Fruit fly (Drosophila melanogaster) whole organism, wandering third instar larva: ENCODE results near the gene CG32544.

Experiments used
- CG32264 ChIP-seq: fragments of 200-800 bp; sonication (Bioruptor generic); optimal IDR thresholded peaks from 2 replicates; lab custom pipeline; 2016; ENCODE audit warnings: missing biosample characterization, missing genetic modification characterization
- CrebA ChIP-seq: fragments of 200-800 bp; sonication (Bioruptor generic); optimal IDR thresholded peaks from 2 replicates; lab custom pipeline; 2016; ENCODE audit warnings: missing biosample characterization, mild to moderate bottlenecking, missing genetic modification characterization, borderline replicate concordance
- Dfd ChIP-seq: fragments of >200 bp; optimal IDR thresholded peaks from 2 replicates; lab custom pipeline; 2017; ENCODE audit warnings: missing biosample characterization, missing genetic modification characterization
- GATAd ChIP-seq: sonication (Bioruptor generic); optimal IDR thresholded peaks from 2 replicates; lab custom pipeline; 2016; ENCODE audit warnings: missing biosample characterization, missing genetic modification characterization
- HLH106 ChIP-seq: fragments of 200-800 bp; optimal IDR thresholded peaks from 3 replicates; lab custom pipeline; 2019; ENCODE audit warnings: missing biosample characterization, mild to moderate bottlenecking, missing genetic modification characterization, moderate library complexity
- Myc ChIP-seq: fragments of >200 bp; optimal IDR thresholded peaks from 2 replicates; lab custom pipeline; 2017
- N ChIP-seq: fragments of >200 bp; optimal IDR thresholded peaks from 2 replicates; lab custom pipeline; 2018; ENCODE audit warnings: missing biosample characterization, missing external identifiers, missing genetic modification characterization
- OdsH ChIP-seq: fragments of 200-800 bp; sonication (Bioruptor generic); optimal IDR thresholded peaks from 2 replicates; lab custom pipeline; 2016; ENCODE audit warnings: missing biosample characterization, mild to moderate bottlenecking, missing genetic modification characterization
- Rel ChIP-seq, 2 experiments: fragments of 200-800 bp; sonication (Bioruptor generic) in 1 of 2; optimal IDR thresholded peaks; 2 replicates in 1 of 2; 3 replicates in 1 of 2; lab custom pipeline; 2016 to 2019; ENCODE audit warnings: mild to moderate bottlenecking in 2 of 2, missing biosample characterization in 2 of 2, missing genetic modification characterization in 2 of 2, moderate library complexity in 1 of 2
- Vsx2 ChIP-seq: fragments of 200-300, 225-300 bp; sonication (Bioruptor generic); optimal IDR thresholded peaks from 2 replicates; lab custom pipeline; 2018; ENCODE audit warnings: missing biosample characterization, missing genetic modification characterization; ENCODE audit not compliant: partially characterized antibody
- br ChIP-seq: fragments of 200-800 bp; sonication (Bioruptor generic); optimal IDR thresholded peaks from 2 replicates; lab custom pipeline; 2016; ENCODE audit warnings: missing biosample characterization, missing genetic modification characterization
- brk ChIP-seq: fragments of 200-800 bp; sonication (Bioruptor generic); optimal IDR thresholded peaks from 2 replicates; lab custom pipeline; 2016; ENCODE audit warnings: missing biosample characterization, mild to moderate bottlenecking, missing genetic modification characterization
- dl ChIP-seq, 2 experiments: fragments of 175-275, 200-275 bp in 1 of 2; fragments of 200-275 bp in 1 of 2; sonication (Bioruptor generic); optimal IDR thresholded peaks; lab custom pipeline; 2018; ENCODE audit warnings: mild to moderate bottlenecking in 2 of 2, missing biosample characterization in 2 of 2, missing genetic modification characterization in 2 of 2, moderate library complexity in 2 of 2; ENCODE audit not compliant: partially characterized antibody in 2 of 2, insufficient read depth in 1 of 2
- dmrt93B ChIP-seq: fragments of 200-800 bp; sonication (Bioruptor generic); optimal IDR thresholded peaks from 2 replicates; lab custom pipeline; 2018; ENCODE audit warnings: missing biosample characterization, mild to moderate bottlenecking, missing genetic modification characterization
- dsf ChIP-seq: sonication (Bioruptor generic); optimal IDR thresholded peaks from 2 replicates; lab custom pipeline; 2016; ENCODE audit warnings: missing biosample characterization, missing genetic modification characterization, borderline replicate concordance
- ey ChIP-seq: fragments of 200-800 bp; sonication (Bioruptor generic); optimal IDR thresholded peaks from 2 replicates; lab custom pipeline; 2016; ENCODE audit warnings: missing biosample characterization, missing genetic modification characterization
- foxo ChIP-seq, 2 experiments: fragments of 200-800 bp; sonication (Bioruptor generic); optimal IDR thresholded peaks; 2 replicates in 1 of 2; 3 replicates in 1 of 2; lab custom pipeline; 2016 to 2017; ENCODE audit warnings: missing biosample characterization in 2 of 2, missing genetic modification characterization in 2 of 2
- fru ChIP-seq: fragments of 200-800 bp; sonication (Bioruptor generic); optimal IDR thresholded peaks from 3 replicates; lab custom pipeline; 2016; ENCODE audit warnings: missing biosample characterization, mild to moderate bottlenecking, missing genetic modification characterization
- h ChIP-seq: fragments of 200-800 bp; sonication (Bioruptor generic); optimal IDR thresholded peaks from 3 replicates; lab custom pipeline; 2016; ENCODE audit warnings: missing biosample characterization, mild to moderate bottlenecking, missing genetic modification characterization
- jim ChIP-seq: fragments of 175-275, 200-325 bp; sonication (Bioruptor generic); optimal IDR thresholded peaks from 2 replicates; lab custom pipeline; 2016; ENCODE audit warnings: missing biosample characterization, mild to moderate bottlenecking, missing genetic modification characterization
- lola ChIP-seq: fragments of >200 bp; optimal IDR thresholded peaks from 2 replicates; lab custom pipeline; 2017; ENCODE audit warnings: missing biosample characterization, missing genetic modification characterization
- psq ChIP-seq: fragments of 200-800 bp; sonication (Bioruptor generic); optimal IDR thresholded peaks from 3 replicates; lab custom pipeline; 2017; ENCODE audit warnings: missing biosample characterization, mild to moderate bottlenecking, missing genetic modification characterization, moderate library complexity
- rgr ChIP-seq: fragments of 200-800 bp; sonication (Bioruptor generic); optimal IDR thresholded peaks from 3 replicates; lab custom pipeline; 2016; ENCODE audit warnings: missing biosample characterization, mild to moderate bottlenecking, missing genetic modification characterization
- sage ChIP-seq: fragments of 200-800 bp; sonication (Bioruptor generic); optimal IDR thresholded peaks from 2 replicates; lab custom pipeline; 2016; ENCODE audit warnings: missing biosample characterization, mild to moderate bottlenecking, missing genetic modification characterization
- sv ChIP-seq: fragments of 200-800 bp; sonication (Bioruptor generic); optimal IDR thresholded peaks from 3 replicates; lab custom pipeline; 2016; ENCODE audit warnings: missing biosample characterization, missing genetic modification characterization
- tai ChIP-seq: sonication (Bioruptor generic); optimal IDR thresholded peaks from 2 replicates; lab custom pipeline; 2016; ENCODE audit warnings: missing biosample characterization, missing genetic modification characterization
- usp ChIP-seq: fragments of >200 bp; optimal IDR thresholded peaks from 2 replicates; lab custom pipeline; 2017; ENCODE audit warnings: missing biosample characterization, missing genetic modification characterization
- woc ChIP-seq: sonication (Bioruptor generic); optimal IDR thresholded peaks from 2 replicates; lab custom pipeline; 2016; ENCODE audit warnings: missing biosample characterization, mild to moderate bottlenecking, missing genetic modification characterization

Gene CG32544

DNA sequence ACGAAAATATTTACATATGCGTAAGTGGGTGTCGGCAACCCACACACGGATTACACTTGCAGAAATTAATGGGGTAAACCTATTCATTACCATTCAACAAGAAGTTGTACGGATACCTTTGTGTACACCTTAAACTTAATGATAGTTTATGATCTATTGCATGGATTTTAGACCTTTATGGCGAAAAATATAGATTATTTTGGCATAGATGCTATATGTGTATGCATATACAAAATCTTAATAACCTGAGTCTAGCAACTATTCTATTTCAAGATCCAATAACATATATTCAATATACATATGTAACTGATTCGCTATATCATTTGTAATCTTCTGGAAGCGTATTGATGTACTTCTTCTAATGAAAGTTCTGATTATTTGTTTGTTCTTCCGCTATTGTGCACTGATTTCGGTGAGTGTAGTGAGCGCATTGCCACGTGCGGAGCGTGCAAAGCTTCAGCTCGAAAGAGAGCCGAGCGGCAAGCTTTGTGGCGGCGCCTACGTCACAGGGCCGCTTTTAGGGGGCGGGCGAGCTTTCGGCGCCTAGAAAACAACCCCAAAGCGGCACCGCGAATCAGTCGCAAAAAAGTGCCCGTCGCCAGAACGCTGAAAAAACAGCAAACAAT, 39.9 kb downstream of the CG32544 start, which contains the start of gene CG7378:
Gene CG7378 (plus strand): TSS at position 576 of the 626 bp plus-strand sequence.
- TF ChIP-seq sv (GFP tag; lab: Kevin White, UChicago) (peak; percentile 39), jim (GFP tag; lab: Kevin White, UChicago) (no peak)

DNA sequence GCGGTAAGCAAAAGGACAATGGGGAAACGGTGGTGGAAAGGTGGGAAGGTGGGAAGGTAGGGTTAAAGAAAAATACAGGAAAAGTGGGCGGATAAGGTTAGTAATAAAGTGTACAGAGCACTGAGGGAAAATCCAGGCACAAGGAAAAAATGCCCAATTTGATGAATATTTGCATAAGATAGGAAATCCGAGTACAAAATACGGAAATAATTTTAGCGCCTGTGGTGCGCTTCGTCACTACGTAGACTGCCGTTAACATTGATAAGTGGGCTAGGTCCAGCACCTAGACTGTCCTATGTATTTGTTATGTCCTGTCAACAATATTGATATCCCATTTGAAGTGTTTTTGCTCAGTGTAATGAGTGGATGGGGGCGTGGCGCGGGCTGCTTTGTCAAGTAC, 40.9 kb downstream of the CG32544 start:
- TF ChIP-seq CrebA (no peak), HLH106 (tag; lab: Kevin White, UChicago) (no peak), Rel (GFP tag; optimal IDR thresholded peaks at IDR 0.05; lab: Kevin White, UChicago) (no peak), Rel (tag; optimal IDR thresholded peaks at IDR 0.05; lab: Kevin White, UChicago) (no peak), ey (GFP tag; lab: Kevin White, UChicago) (no peak), dl (GFP tag; optimal IDR thresholded peaks at IDR 0.05; lab: Kevin White, UChicago; ENCODE audit: insufficient read depth in 1 of 2, partially characterized antibody in 2 of 2) (no peak), usp (no peak), OdsH (no peak), foxo (GFP tag; optimal IDR thresholded peaks at IDR 0.05; lab: Kevin White, UChicago) (no peak), rgr (no peak), lola (GFP tag; lab: Kevin White, UChicago) (no peak), tai (no peak), dmrt93B (GFP tag; lab: Kevin White, UChicago) (no peak), jim (GFP tag; lab: Kevin White, UChicago) (no peak), Dfd (GFP tag; lab: Kevin White, UChicago) (no peak), Vsx2 (GFP tag; lab: Kevin White, UChicago) (no peak), brk (GFP tag; lab: Kevin White, UChicago) (no peak), N (no peak), h (GFP tag; lab: Kevin White, UChicago) (no peak), GATAd (GFP tag; lab: Kevin White, UChicago) (no peak)

dm6 chrX:18902800-18903199, 42.7 kb downstream of the CG32544 start:
- TF ChIP-seq CrebA (no peak), OdsH (no peak), rgr (no peak), foxo (GFP tag; optimal IDR thresholded peaks at IDR 0.05; lab: Kevin White, UChicago) (no peak), tai (no peak), br (GFP tag; lab: Kevin White, UChicago) (no peak)
- TF ChIP-seq, all 38 proteins: peak for 0

dm6 chrX:18905152-18905551, 45.1 kb downstream of the CG32544 start:
- TF ChIP-seq OdsH: no peak
- TF ChIP-seq usp: no peak
- TF ChIP-seq Vsx2 (GFP tag; lab: Kevin White, UChicago): no peak
- no peak for TF ChIP-seq sage (GFP tag; lab: Kevin White, UChicago)
- no peak for TF ChIP-seq GATAd (GFP tag; lab: Kevin White, UChicago)
- no peak for TF ChIP-seq CG32264 (GFP tag; lab: Kevin White, UChicago)
- TF ChIP-seq dsf (GFP tag; lab: Kevin White, UChicago): no peak
- no peak for TF ChIP-seq brk (GFP tag; lab: Kevin White, UChicago)
- TF ChIP-seq CrebA: no peak
- no peak for TF ChIP-seq woc
- no peak for TF ChIP-seq psq (GFP tag; lab: Kevin White, UChicago)
- no peak for TF ChIP-seq fru (GFP tag; lab: Kevin White, UChicago)
- TF ChIP-seq dl (GFP tag; optimal IDR thresholded peaks at IDR 0.05; lab: Kevin White, UChicago; ENCODE audit: insufficient read depth in 1 of 2, partially characterized antibody in 2 of 2): no peak

- no peak for TF ChIP-seq Myc (lab: Kevin White, UChicago)
- TF ChIP-seq dsf (GFP tag; lab: Kevin White, UChicago): no peak
- TF ChIP-seq jim (GFP tag; lab: Kevin White, UChicago): no peak
Measured at dm6 chrX:18910827-18911226, 50.7 kb downstream of the CG32544 start.
